Worm (Caenorhabditis elegans) whole organism, L4 larva: ENCODE measurements around the gene ZK813.3.

ENCODE experiments used
- Y48G9A.11 ChIP-seq: fragments of 200-800 bp; sonication (Bioruptor generic); IDR thresholded peaks from 2 replicates; pipeline ENCODE4 v1.3.6; 2022; ENCODE audit warnings: missing genetic modification reagents, missing genetic modification characterization, missing compliant biosample characterization
- aly-2 ChIP-seq: sonication (generic microtip); optimal IDR thresholded peaks from 2 replicates; lab custom pipeline; 2018; ENCODE audit warnings: missing biosample characterization, missing genetic modification characterization
- ceh-20 ChIP-seq: fragments of 200-800 bp; sonication (Bioruptor generic); IDR thresholded peaks from 2 replicates; pipeline ENCODE4 v1.3.6; 2022; ENCODE audit warnings: missing genetic modification reagents, missing genetic modification characterization, missing compliant biosample characterization
- ceh-62 ChIP-seq: sonication (generic microtip); optimal IDR thresholded peaks from 2 replicates; lab custom pipeline; 2017; ENCODE audit warnings: missing biosample characterization, missing genetic modification characterization
- ceh-82 ChIP-seq: sonication (generic microtip); optimal IDR thresholded peaks from 2 replicates; lab custom pipeline; 2017; ENCODE audit warnings: missing biosample characterization, missing genetic modification characterization
- dmd-9 ChIP-seq: fragments of 200-800 bp; sonication (Bioruptor generic); IDR thresholded peaks from 2 replicates; pipeline ENCODE4 v1.3.6; 2022; ENCODE audit warnings: missing genetic modification reagents, missing genetic modification characterization, missing compliant biosample characterization
- fos-1 ChIP-seq: fragments of 150-350 bp; optimal IDR thresholded peaks from 2 replicates; lab custom pipeline; 2014; ENCODE audit warnings: missing biosample characterization, missing genetic modification characterization
- lir-3 ChIP-seq: sonication (generic microtip); optimal IDR thresholded peaks from 2 replicates; lab custom pipeline; 2016; ENCODE audit warnings: mild to moderate bottlenecking, missing genetic modification characterization, missing compliant biosample characterization
- nhr-76 ChIP-seq: fragments of 150-350 bp; optimal IDR thresholded peaks from 2 replicates; lab custom pipeline; 2014; ENCODE audit warnings: missing biosample characterization, missing genetic modification characterization
- skn-1 ChIP-seq: fragments of 150-350 bp; optimal IDR thresholded peaks from 2 replicates; lab custom pipeline; 2014; ENCODE audit warnings: missing biosample characterization, missing genetic modification characterization
- vab-7 ChIP-seq: fragments of 200-800 bp; sonication (Bioruptor generic); IDR thresholded peaks from 2 replicates; pipeline ENCODE4 v1.3.6; 2022; ENCODE audit warnings: missing genetic modification reagents, missing genetic modification characterization, missing compliant biosample characterization
- zag-1 ChIP-seq: fragments of 150-350 bp; optimal IDR thresholded peaks from 2 replicates; lab custom pipeline; 2014; ENCODE audit warnings: missing biosample characterization, missing genetic modification characterization

DNA sequence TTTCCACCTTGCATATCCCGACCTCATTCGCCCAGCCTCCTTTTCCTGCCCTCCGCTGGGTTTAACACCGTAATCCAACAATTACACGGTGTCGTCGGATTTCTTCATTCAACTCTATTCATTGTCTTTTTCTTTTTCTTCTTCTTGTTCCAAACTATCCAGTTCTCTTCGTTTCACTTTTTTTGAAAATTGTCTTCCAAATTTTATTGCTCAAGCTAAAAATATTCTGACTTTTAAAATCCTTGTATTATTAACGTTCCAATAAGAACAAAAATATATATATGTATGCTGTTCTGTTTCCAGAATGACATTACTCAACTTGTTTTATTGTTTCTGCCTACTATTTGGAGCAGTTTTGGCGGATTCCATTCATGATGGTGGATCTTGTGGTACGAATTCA, 38.3 kb downstream of the ZK813.3 start, which contains the start of gene wrt-6:
- TF ChIP-seq nhr-76 (tag; lab: Kevin White, UChicago), result no peak
- no peak for TF ChIP-seq skn-1 (tag; lab: Kevin White, UChicago)
- no peak for TF ChIP-seq fos-1
- no peak for TF ChIP-seq ceh-82 (tag; lab: Kevin White, UChicago)
- TF ChIP-seq vab-7, result no peak
- TF ChIP-seq ceh-20 (GFP tag; lab: Robert Waterston, UW), result no peak
- no peak for TF ChIP-seq dmd-9 (GFP tag; lab: Robert Waterston, UW)
- TF ChIP-seq lir-3 (tag; lab: Kevin White, UChicago), result no peak
- TF ChIP-seq ceh-62 (tag; lab: Kevin White, UChicago), result no peak
- no peak for TF ChIP-seq Y48G9A.11
- no peak for TF ChIP-seq aly-2 (tag; lab: Kevin White, UChicago)
- no peak for TF ChIP-seq zag-1
